Worm (Caenorhabditis elegans): ENCODE results near the gene hpo-31.

hpo-31 gene

DNA sequence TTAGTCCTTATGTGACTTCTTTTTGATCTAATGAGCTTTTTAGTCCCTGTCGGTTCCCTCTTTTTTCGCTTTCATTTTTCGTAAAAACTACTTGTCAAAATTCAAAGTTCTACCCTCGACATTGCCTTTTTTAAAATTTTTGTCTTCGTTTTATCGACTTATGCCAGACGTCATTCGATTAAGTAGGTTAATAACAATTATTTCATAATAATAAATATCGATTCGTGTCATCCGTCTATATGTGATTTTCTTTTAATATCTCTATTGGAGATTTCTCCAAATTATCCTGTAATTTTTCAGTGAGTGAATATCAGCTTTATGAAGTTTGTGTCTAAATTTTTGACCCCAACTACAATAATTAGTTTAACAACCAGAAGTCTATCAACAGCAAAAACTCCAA lies at the start of gene hpo-31:
hpo-31 (plus strand) TSS at position 301 of the 400 bp plus-strand sequence.
- no peak for TF ChIP-seq unc-62 (GFP tag; optimal IDR thresholded peaks at IDR 0.05)

DNA sequence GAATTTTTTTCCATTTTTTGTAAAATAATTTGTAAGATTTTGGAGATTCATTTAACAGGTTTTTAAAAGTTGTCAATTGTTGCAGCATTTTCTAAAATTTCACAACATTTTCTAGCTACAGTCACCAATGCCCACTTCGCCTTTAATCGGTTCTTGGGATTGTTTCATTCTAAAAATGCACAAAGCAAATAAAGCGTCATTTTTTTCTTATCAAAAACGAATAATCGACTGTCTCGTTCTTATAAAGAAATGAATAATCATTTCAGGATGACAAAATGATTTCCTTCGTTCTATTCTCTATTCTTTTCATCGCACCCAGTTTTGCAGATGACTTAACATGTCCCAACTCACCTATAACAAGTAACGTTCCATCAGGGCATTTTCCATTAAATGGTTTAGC lies 47.3 kb upstream of the hpo-31 start, which contains the start of gene F53C11.1:
F53C11.1 (plus strand) TSS at position 268 of the 400 bp plus-strand sequence.
- no peak for TF ChIP-seq unc-62 (GFP tag; optimal IDR thresholded peaks at IDR 0.05)

ce11 chrV:13777857-13778256 lies 45.0 kb upstream of the hpo-31 start, which contains the start of gene F53C11.9:
TSS of gene F53C11.9 (plus strand) at chrV:13778015.
- no peak for TF ChIP-seq unc-62 (GFP tag; optimal IDR thresholded peaks at IDR 0.05)

- TF ChIP-seq unc-62 (GFP tag; optimal IDR thresholded peaks at IDR 0.05): no peak
Measured at ce11 chrV:13780902-13781301, 42.0 kb upstream of the hpo-31 start.

DNA sequence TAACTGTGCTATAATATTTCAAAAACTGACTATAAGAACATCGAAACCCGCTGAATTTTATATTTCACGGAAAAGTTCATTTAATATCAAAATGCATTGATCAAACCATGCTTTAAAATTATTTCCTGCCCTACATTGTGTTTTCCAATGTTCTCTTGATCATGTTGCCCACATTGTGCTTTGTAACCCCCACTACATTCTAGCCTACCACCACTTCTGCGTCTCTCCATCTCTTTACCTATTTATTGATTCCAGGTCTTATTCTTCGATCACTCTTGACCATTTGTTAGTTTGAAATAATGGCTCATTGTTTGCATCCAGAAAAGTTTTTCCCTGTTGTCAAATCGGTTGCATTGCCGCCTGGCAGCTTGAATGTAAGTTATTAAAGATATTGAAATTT lies 40.7 kb upstream of the hpo-31 start, which contains the start of gene decr-1.1:
decr-1.1 (plus strand) TSS at position 210 of the 400 bp plus-strand sequence.
- no peak for TF ChIP-seq unc-62 (GFP tag; optimal IDR thresholded peaks at IDR 0.05)

ce11 chrV:13785767-13786166 lies 37.1 kb upstream of the hpo-31 start:
- no peak for TF ChIP-seq unc-62 (GFP tag; optimal IDR thresholded peaks at IDR 0.05)

- TF ChIP-seq unc-62 (GFP tag; optimal IDR thresholded peaks at IDR 0.05): no peak
Measured at ce11 chrV:13787225-13787898, 35.5 kb upstream of the hpo-31 start, which contains the start of the genes F53C11.4 and F53C11.5. TSS of gene F53C11.4 (minus strand) at chrV:13787352. TSS of gene F53C11.5 (plus strand) at chrV:13787549.

DNA sequence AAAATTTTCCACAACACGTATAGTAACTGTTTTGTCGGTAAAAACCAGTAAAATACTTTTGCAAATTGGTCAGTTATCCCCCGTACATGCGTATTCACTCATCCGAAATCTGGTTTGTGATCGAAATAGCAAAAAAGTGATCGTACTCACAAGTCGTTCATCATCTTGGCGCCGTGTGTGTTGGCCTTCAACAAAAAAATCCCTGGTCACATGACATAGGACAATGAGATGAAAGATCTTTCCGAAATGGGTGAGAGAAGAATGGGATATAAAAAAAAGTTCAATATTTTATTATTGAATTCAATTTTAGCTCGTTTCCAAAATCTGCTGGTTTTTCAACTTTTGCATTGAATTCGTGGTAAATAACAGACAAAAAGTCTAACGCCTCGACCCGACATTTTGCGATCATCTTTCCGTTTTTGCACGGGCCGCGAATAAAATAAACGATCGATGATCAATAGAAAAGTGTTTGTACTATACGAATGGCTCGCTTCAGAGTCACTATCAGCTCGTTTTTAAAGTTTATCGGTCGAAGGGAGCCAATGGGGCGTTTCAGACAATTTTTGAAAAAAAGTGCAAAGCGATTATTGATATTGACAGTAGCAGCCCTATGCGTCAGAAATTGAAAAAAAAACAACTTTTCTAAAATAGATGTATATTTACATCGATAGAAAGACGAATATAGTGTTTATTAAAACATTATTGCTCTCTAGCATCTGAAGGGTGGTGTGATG lies 34.7 kb upstream of the hpo-31 start:
- TF ChIP-seq unc-62 (GFP tag; optimal IDR thresholded peaks at IDR 0.05): no peak

DNA sequence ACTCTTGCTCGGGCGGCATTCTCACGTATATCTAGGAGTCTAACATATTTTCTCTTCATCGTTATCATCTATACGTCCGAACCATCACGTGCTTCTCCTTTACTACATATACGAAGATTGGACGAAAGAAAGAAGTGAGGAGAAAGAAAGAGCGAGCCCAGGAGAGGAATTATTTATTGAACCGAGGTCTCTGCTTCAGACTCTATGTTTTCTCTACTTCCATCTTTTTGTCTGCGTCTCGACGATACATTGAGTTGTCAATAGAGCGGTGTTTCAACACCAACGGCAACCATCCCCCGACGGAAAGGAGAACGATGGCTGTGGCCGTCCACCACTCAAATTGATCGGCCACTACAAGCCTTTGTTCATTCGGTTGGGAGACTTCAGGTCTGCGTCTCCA lies 33.5 kb upstream of the hpo-31 start:
- no peak for TF ChIP-seq unc-62 (GFP tag; optimal IDR thresholded peaks at IDR 0.05)

DNA sequence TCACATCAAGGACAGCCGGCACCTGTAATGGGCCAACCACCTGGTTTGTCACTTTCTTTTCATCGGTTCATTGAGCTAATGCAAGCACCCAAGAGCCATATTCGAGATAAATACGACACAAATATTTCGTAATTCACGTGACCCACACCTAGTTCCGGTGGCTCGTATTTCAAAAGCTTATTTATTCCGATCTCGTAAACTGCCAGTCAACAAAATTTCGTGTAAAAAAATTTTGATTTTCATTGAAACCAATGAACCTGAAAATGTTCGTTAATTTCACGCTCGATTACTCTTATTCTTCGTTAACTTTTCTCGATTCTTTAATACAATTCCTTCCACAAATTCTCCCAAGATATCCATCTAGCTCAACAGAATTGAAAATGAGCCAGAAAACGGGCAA lies 32.7 kb upstream of the hpo-31 start:
- TF ChIP-seq unc-62 (GFP tag; optimal IDR thresholded peaks at IDR 0.05): no peak

ce11 chrV:13790557-13790956 lies 32.3 kb upstream of the hpo-31 start:
- no peak for TF ChIP-seq unc-62 (GFP tag; optimal IDR thresholded peaks at IDR 0.05)

DNA sequence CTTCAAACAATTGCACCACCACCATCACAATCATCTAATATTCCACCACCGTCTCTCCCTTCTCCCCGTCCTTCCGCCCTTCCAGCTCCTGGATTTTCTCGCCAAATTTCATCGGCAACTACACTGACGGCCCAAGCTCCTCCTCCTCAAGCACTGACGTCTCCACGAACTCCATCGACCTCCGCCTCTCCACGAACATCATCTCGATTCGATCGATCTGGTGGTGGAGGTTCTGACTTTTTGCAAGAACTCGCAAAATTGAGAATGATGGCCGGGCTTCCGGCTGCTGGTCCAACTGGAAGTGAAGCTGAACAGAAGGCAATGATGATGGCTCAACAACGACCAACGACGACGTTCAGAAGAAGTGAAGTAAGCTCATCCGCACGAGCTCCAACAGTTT lies 28.8 kb upstream of the hpo-31 start:
- TF ChIP-seq unc-62 (GFP tag; optimal IDR thresholded peaks at IDR 0.05): no peak

DNA sequence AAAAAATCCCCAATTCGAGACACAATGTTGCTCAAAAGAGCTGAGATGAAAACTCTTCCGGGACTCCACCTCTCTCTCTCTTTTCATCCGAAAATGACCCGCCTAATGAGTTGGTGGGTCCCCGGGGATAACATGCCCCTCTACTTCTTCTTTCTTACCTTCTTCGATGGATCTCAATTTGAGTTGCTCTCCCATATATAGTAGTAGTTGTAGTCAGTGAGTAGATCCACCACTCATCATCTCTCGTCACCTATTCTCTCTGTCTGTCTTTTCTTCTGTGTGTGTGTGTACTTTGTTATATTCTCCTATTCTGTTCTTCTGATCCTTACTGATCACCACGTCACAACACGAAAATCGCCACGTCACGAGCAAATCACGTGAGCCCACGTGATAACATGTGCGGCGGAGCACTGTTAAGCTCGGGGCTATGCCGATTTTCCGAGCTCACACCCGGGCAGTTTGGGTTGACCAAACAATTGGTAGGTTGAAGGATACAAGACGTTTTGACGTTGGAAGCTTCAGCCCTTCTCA lies 26.5 kb upstream of the hpo-31 start, which contains the start of gene twk-32:
twk-32 (plus strand) TSS at position 396 of the 531 bp plus-strand sequence.
- TF ChIP-seq unc-62 (GFP tag; optimal IDR thresholded peaks at IDR 0.05): no peak

DNA sequence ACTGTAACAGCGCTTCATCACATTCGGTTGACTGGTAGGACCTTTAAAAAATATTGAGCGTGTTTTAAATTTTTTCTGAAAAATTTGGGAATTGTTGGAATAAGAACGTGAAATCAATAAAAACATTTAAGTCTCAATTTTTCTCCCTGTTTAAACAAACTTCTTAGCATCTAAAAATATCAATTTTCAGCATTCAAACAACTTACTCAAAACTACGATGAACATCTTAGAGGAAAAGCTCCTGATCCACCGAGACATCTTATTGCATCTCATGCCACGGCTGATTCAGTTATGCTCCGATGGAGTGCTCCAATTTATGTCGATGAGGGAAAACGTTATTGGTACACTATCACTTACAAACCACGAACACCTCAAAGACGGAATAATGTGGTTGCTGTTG lies 23.7 kb upstream of the hpo-31 start:
- no peak for TF ChIP-seq unc-62 (GFP tag; optimal IDR thresholded peaks at IDR 0.05)

DNA sequence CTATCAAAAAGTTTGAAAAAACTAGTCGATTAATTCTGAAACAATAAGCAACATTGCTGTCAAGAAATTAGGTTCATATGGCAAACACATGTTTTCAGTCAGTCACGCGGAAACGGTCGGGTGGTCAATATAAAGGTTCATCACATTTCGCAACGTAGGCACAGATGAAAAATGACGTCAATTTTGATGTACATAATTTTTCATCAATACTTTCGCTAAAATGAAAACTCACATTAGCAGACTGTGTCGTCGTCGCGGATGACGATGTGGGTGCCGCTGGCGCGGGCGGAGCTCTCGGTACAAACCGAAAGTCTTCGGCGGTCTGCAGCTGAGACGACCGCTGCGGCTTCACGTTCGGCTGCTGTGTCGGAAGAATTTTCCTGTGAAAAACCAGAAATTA lies 18.9 kb upstream of the hpo-31 start, which contains the start of gene swan-2:
swan-2 (minus strand) TSS at position 380 of the 400 bp plus-strand sequence.
- TF ChIP-seq unc-62 (GFP tag; optimal IDR thresholded peaks at IDR 0.05): no peak

- no peak for TF ChIP-seq unc-62 (GFP tag; optimal IDR thresholded peaks at IDR 0.05)
Measured at ce11 chrV:13807232-13807631, 15.6 kb upstream of the hpo-31 start, which contains the start of gene swan-1. TSS of gene swan-1 (minus strand) at chrV:13807237.
